Worm (Caenorhabditis elegans) whole organism, mixed stage, embryonic: ENCODE results near the gene hmp-1.

Source experiments
- cnd-1 ChIP-seq: fragments of 200-800 bp; sonication (Bioruptor generic); optimal IDR thresholded peaks from 2 replicates; lab custom pipeline; 2018; ENCODE audit warnings: mild to moderate bottlenecking, missing genetic modification characterization, missing compliant biosample characterization
- elt-1 ChIP-seq: sonication (generic microtip); optimal IDR thresholded peaks from 2 replicates; lab custom pipeline; 2017; ENCODE audit warnings: missing genetic modification characterization, mild to moderate bottlenecking, missing compliant biosample characterization, antibody characterized with exemption, moderate library complexity, borderline replicate concordance; ENCODE audit not compliant: insufficient read depth
- elt-3 ChIP-seq: fragments of 150-350 bp; optimal IDR thresholded peaks from 2 replicates; lab custom pipeline; 2014; ENCODE audit warnings: missing biosample characterization, missing genetic modification characterization
- hlh-1 ChIP-seq: fragments of 150-350 bp; optimal IDR thresholded peaks from 2 replicates; lab custom pipeline; 2014; ENCODE audit warnings: missing biosample characterization, missing genetic modification reagents, missing genetic modification characterization
- lin-13 ChIP-seq: fragments of 150-350 bp; optimal IDR thresholded peaks from 2 replicates; lab custom pipeline; 2014; ENCODE audit warnings: missing biosample characterization, missing genetic modification characterization
- lsy-2 ChIP-seq: fragments of 150-350 bp; optimal IDR thresholded peaks from 2 replicates; lab custom pipeline; 2014; ENCODE audit warnings: missing biosample characterization, missing genetic modification characterization
- nhr-237 ChIP-seq: fragments of 150-350 bp; optimal IDR thresholded peaks from 2 replicates; lab custom pipeline; 2014; ENCODE audit warnings: missing biosample characterization, missing genetic modification characterization
- nhr-28 ChIP-seq: fragments of 150-350 bp; optimal IDR thresholded peaks from 2 replicates; lab custom pipeline; 2014; ENCODE audit warnings: missing biosample characterization, missing genetic modification characterization
- nhr-76 ChIP-seq: sonication (generic microtip); optimal IDR thresholded peaks from 2 replicates; lab custom pipeline; 2017; ENCODE audit warnings: missing biosample characterization, missing genetic modification characterization
- snpc-4 ChIP-seq: fragments of 150-350 bp; optimal IDR thresholded peaks from 2 replicates; lab custom pipeline; 2014; ENCODE audit warnings: missing biosample characterization, missing genetic modification characterization
- sptf-1 ChIP-seq: sonication (generic microtip); optimal IDR thresholded peaks from 2 replicates; lab custom pipeline; 2017; ENCODE audit warnings: mild to moderate bottlenecking, missing genetic modification characterization, moderate library complexity, missing compliant biosample characterization
- unc-39 ChIP-seq: fragments of 150-350 bp; optimal IDR thresholded peaks from 2 replicates; lab custom pipeline; 2014; ENCODE audit warnings: missing biosample characterization, missing genetic modification characterization

DNA sequence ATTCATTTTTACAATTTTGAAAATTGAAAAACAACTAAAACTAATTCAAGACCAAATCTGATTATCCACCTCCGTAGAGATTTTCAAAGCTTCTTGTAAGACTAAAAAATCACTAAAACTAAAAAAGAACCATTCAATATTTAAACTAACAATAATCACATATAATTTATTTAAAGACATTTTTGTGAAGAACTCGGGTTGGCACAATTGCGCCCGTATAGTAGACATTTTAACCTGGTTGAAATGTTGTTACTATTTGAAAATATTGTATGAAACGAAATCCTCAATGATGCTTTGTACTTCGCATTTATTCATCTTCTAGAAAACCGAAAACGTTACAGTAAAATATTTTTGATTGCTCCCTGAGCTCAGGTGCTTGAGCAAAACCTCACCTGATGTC, 10.4 kb downstream of the hmp-1 start:
- TF ChIP-seq nhr-76, result no peak
- TF ChIP-seq elt-1 (tag; lab: Kevin White, UChicago), result no peak
- TF ChIP-seq nhr-237 (tag; lab: Kevin White, UChicago), result no peak
- no peak for TF ChIP-seq nhr-28 (tag; lab: Kevin White, UChicago)
- TF ChIP-seq snpc-4 (tag; lab: Kevin White, UChicago), result no peak
- no peak for TF ChIP-seq sptf-1 (tag; lab: Kevin White, UChicago)
- TF ChIP-seq unc-39 (tag; lab: Kevin White, UChicago), result no peak
- TF ChIP-seq lin-13, result no peak
- TF ChIP-seq elt-3 (tag; lab: Kevin White, UChicago), result no peak
- no peak for TF ChIP-seq hlh-1 (tag; lab: Kevin White, UChicago)
- no peak for TF ChIP-seq lsy-2
- TF ChIP-seq cnd-1 (tag; lab: Kevin White, UChicago), result no peak
